Fruit fly (Drosophila melanogaster) whole organism, embryonic: ENCODE results near the gene slp1.

Experiments used
- Awh ChIP-seq: fragments of 200-800 bp; sonication (Bioruptor generic); IDR thresholded peaks from 2 replicates; pipeline ENCODE4, ENCODE4 v1.3.6; 2022; ENCODE audit warnings: missing biosample characterization, missing genetic modification characterization
- CG10267 ChIP-seq: fragments of 200-800 bp; sonication (Bioruptor generic); optimal IDR thresholded peaks from 2 replicates; lab custom pipeline; 2018; ENCODE audit warnings: missing biosample characterization, mild to moderate bottlenecking, missing genetic modification characterization, moderate library complexity
- CG10462 ChIP-seq: fragments of 200-800 bp; sonication (Bioruptor generic); optimal IDR thresholded peaks from 2 replicates; lab custom pipeline; 2016; ENCODE audit warnings: missing biosample characterization, missing genetic modification characterization
- CG13775 ChIP-seq: fragments of 200-800 bp; sonication (Bioruptor generic); optimal IDR thresholded peaks from 3 replicates; lab custom pipeline; 2017; ENCODE audit warnings: missing biosample characterization, mild to moderate bottlenecking, missing genetic modification characterization
- CG14441 ChIP-seq: fragments of 200-800 bp; sonication (Bioruptor generic); IDR thresholded peaks from 2 replicates; pipeline ENCODE4 v1.3.6; 2022; ENCODE audit warnings: missing biosample characterization, missing genetic modification characterization
- CG14710 ChIP-seq: fragments of 200-800 bp; sonication (Bioruptor generic); optimal IDR thresholded peaks from 3 replicates; lab custom pipeline; 2019; ENCODE audit warnings: missing biosample characterization, mild to moderate bottlenecking, missing genetic modification characterization, moderate library complexity
- CG15479 ChIP-seq: fragments of 200-800 bp; sonication (Bioruptor generic); optimal IDR thresholded peaks from 3 replicates; lab custom pipeline; 2019; ENCODE audit warnings: missing biosample characterization, mild to moderate bottlenecking, missing genetic modification characterization, moderate library complexity
- CG15601 ChIP-seq: fragments of 200-800 bp; sonication (Bioruptor generic); optimal IDR thresholded peaks from 3 replicates; lab custom pipeline; 2019; ENCODE audit warnings: missing biosample characterization, mild to moderate bottlenecking, missing genetic modification characterization, moderate library complexity
- CG1603 ChIP-seq: fragments of 200-800 bp; sonication (Bioruptor generic); optimal IDR thresholded peaks from 2 replicates; lab custom pipeline; 2019; ENCODE audit warnings: missing biosample characterization, mild to moderate bottlenecking, missing genetic modification characterization, moderate library complexity
- CG16815 ChIP-seq: fragments of 200-800 bp; sonication (Bioruptor generic); optimal IDR thresholded peaks from 3 replicates; lab custom pipeline; 2017; ENCODE audit warnings: missing biosample characterization, mild to moderate bottlenecking, missing genetic modification characterization
- CG17385 ChIP-seq: fragments of 200-800 bp; sonication (Bioruptor generic); optimal IDR thresholded peaks from 3 replicates; lab custom pipeline; 2018; ENCODE audit warnings: missing biosample characterization, mild to moderate bottlenecking, missing genetic modification characterization
- CG17568 ChIP-seq: fragments of 200-800 bp; sonication (Bioruptor generic); optimal IDR thresholded peaks from 2 replicates; lab custom pipeline; 2018; ENCODE audit warnings: missing biosample characterization, mild to moderate bottlenecking, missing genetic modification characterization, moderate library complexity
- CG18011 ChIP-seq: fragments of 200-800 bp; sonication (Bioruptor generic); optimal IDR thresholded peaks from 2 replicates; lab custom pipeline; 2017; ENCODE audit warnings: missing biosample characterization, missing genetic modification characterization, mild to moderate bottlenecking, moderate library complexity, missing genotype
- CG2712 ChIP-seq: fragments of 200-800 bp; optimal IDR thresholded peaks from 3 replicates; lab custom pipeline; 2019; ENCODE audit warnings: missing biosample characterization, mild to moderate bottlenecking, missing genetic modification characterization, moderate library complexity
- CG30020 ChIP-seq: fragments of 200-800 bp; optimal IDR thresholded peaks from 2 replicates; lab custom pipeline; 2019; ENCODE audit warnings: missing biosample characterization, mild to moderate bottlenecking, missing genetic modification characterization, moderate library complexity
- CG3065 ChIP-seq: fragments of 200-800 bp; sonication (Bioruptor generic); optimal IDR thresholded peaks from 2 replicates; lab custom pipeline; 2016; ENCODE audit warnings: missing biosample characterization, missing genetic modification characterization
- CG6272 ChIP-seq: fragments of 200-800 bp; sonication (Bioruptor generic); IDR thresholded peaks from 2 replicates; pipeline ENCODE4 v1.3.6; 2022; ENCODE audit warnings: missing biosample characterization, missing genetic modification characterization
- CG7357 ChIP-seq: fragments of 200-800 bp; sonication (Bioruptor generic); IDR thresholded peaks from 3 replicates; pipeline ENCODE4 v1.3.6; 2022; ENCODE audit warnings: missing biosample characterization, missing genetic modification characterization
- CG7786 ChIP-seq: fragments of 200-800 bp; sonication (Bioruptor generic); optimal IDR thresholded peaks from 2 replicates; lab custom pipeline; 2016; ENCODE audit warnings: missing biosample characterization, missing genetic modification characterization
- CG8944 ChIP-seq: fragments of 200-800 bp; sonication (Bioruptor generic); optimal IDR thresholded peaks from 3 replicates; lab custom pipeline; 2016; ENCODE audit warnings: missing biosample characterization, missing genetic modification characterization
- CrebB ChIP-seq: fragments of 200-800 bp; sonication (Bioruptor generic); optimal IDR thresholded peaks from 3 replicates; lab custom pipeline; 2018; ENCODE audit warnings: missing biosample characterization, mild to moderate bottlenecking, missing genetic modification characterization
- Drgx ChIP-seq: fragments of 200-800 bp; sonication (Bioruptor generic); IDR thresholded peaks from 2 replicates; pipeline ENCODE4 v1.3.6; 2022; ENCODE audit warnings: missing biosample characterization, missing genetic modification characterization
- E2f2 ChIP-seq: fragments of 200-800 bp; sonication (Bioruptor generic); IDR thresholded peaks from 2 replicates; pipeline ENCODE4 v1.3.6; 2022; ENCODE audit warnings: missing biosample characterization, missing genetic modification characterization
- Ets65A ChIP-seq: fragments of 200-800 bp; sonication (Bioruptor generic); peaks from one replicate; lab custom pipeline; 2016; ENCODE audit warnings: missing biosample characterization, missing genetic modification characterization
- Hand ChIP-seq: fragments of 200-800 bp; sonication (Bioruptor generic); optimal IDR thresholded peaks from 2 replicates; lab custom pipeline; 2017; ENCODE audit warnings: mild to moderate bottlenecking, missing biosample characterization, missing genetic modification reagents, missing genetic modification characterization
- HmgD ChIP-seq: fragments of 200-800 bp; sonication (Bioruptor generic); optimal IDR thresholded peaks from 3 replicates; lab custom pipeline; 2016; ENCODE audit warnings: missing biosample characterization, missing genetic modification characterization
- Hmx ChIP-seq: fragments of 200-800 bp; sonication (Bioruptor generic); optimal IDR thresholded peaks from 2 replicates; lab custom pipeline; 2016; ENCODE audit warnings: missing biosample characterization, missing genetic modification characterization
- Lhr ChIP-seq: fragments of 200-800 bp; sonication (Bioruptor generic); optimal IDR thresholded peaks from 3 replicates; lab custom pipeline; 2017; ENCODE audit warnings: mild to moderate bottlenecking, missing biosample characterization, missing genetic modification reagents, missing genetic modification characterization
- Mad ChIP-seq: fragments of 200-800 bp; sonication (Bioruptor generic); optimal IDR thresholded peaks from 2 replicates; lab custom pipeline; 2016; ENCODE audit warnings: missing biosample characterization, missing genetic modification characterization
- Nf-YA ChIP-seq: fragments of 200-800 bp; sonication (Bioruptor generic); IDR thresholded peaks from 2 replicates; pipeline ENCODE4 v1.3.6; 2022; ENCODE audit warnings: missing biosample characterization, missing genetic modification characterization
- Ravus ChIP-seq: fragments of 200-800 bp; sonication (Bioruptor generic); IDR thresholded peaks from 2 replicates; pipeline ENCODE4 v1.3.6; 2022; ENCODE audit warnings: missing biosample characterization, missing genetic modification characterization
- Six4 ChIP-seq: fragments of 200-800 bp; sonication (Bioruptor generic); optimal IDR thresholded peaks from 2 replicates; lab custom pipeline; 2016; ENCODE audit warnings: missing biosample characterization, missing genetic modification characterization
- Tbp ChIP-seq: fragments of >200 bp; optimal IDR thresholded peaks from 2 replicates; lab custom pipeline; 2018; ENCODE audit warnings: missing biosample characterization, missing genetic modification characterization
- abd-A ChIP-seq: fragments of 200-800 bp; sonication (Bioruptor generic); optimal IDR thresholded peaks from 3 replicates; lab custom pipeline; 2019; ENCODE audit warnings: missing biosample characterization, mild to moderate bottlenecking, missing genetic modification characterization, moderate library complexity
- corto ChIP-seq: fragments of 200-800 bp; sonication (Bioruptor generic); optimal IDR thresholded peaks from 2 replicates; lab custom pipeline; 2016; ENCODE audit warnings: missing biosample characterization, mild to moderate bottlenecking, missing genetic modification characterization, moderate library complexity
- crol ChIP-seq: fragments of 200-800 bp; sonication (Bioruptor generic); IDR thresholded peaks from 2 replicates; pipeline ENCODE4 v1.3.6; 2022; ENCODE audit warnings: missing biosample characterization, missing genetic modification characterization
- fru ChIP-seq: fragments of >200 bp; optimal IDR thresholded peaks from 2 replicates; lab custom pipeline; 2017
- hkb ChIP-seq, 2 experiments: fragments of 200-800 bp in 1 of 2; fragments of >200 bp in 1 of 2; sonication (Bioruptor generic) in 1 of 2; IDR thresholded peaks in 1 of 2; optimal IDR thresholded peaks in 1 of 2; 2 replicates each; pipeline versions ENCODE4 v1.3.6 to Lab custom; 2017 to 2022; ENCODE audit warnings: missing biosample characterization in 1 of 2, missing genetic modification characterization in 1 of 2
- jumu ChIP-seq: fragments of 200-800 bp; sonication (Bioruptor generic); optimal IDR thresholded peaks from 3 replicates; lab custom pipeline; 2016; ENCODE audit warnings: missing biosample characterization, missing genetic modification characterization
- kah ChIP-seq: fragments of 200-800 bp; sonication (Bioruptor generic); optimal IDR thresholded peaks from 2 replicates; lab custom pipeline; 2018; ENCODE audit warnings: missing biosample characterization, mild to moderate bottlenecking, missing genetic modification characterization
- kay ChIP-seq: fragments of 200-800 bp; sonication (Bioruptor generic); optimal IDR thresholded peaks from 2 replicates; lab custom pipeline; 2016; ENCODE audit warnings: missing biosample characterization, missing genetic modification characterization
- onecut ChIP-seq: fragments of 200-800 bp; sonication (Bioruptor generic); IDR thresholded peaks from 2 replicates; pipeline ENCODE4 v1.3.6; 2022; ENCODE audit warnings: missing biosample characterization, missing genetic modification characterization
- otp ChIP-seq: fragments of 200-800 bp; sonication (Bioruptor generic); IDR thresholded peaks from 3 replicates; pipeline ENCODE4, ENCODE4 v1.3.6; 2022; ENCODE audit warnings: missing biosample characterization, missing genetic modification characterization
- peb ChIP-seq: fragments of 200-800 bp; sonication (Bioruptor generic); IDR thresholded peaks from 2 replicates; pipeline ENCODE4 v1.3.6; 2022; ENCODE audit warnings: missing biosample characterization, missing genetic modification characterization
- pfk ChIP-seq: fragments of 200-800 bp; sonication (Bioruptor generic); optimal IDR thresholded peaks from 2 replicates; lab custom pipeline; 2018; ENCODE audit warnings: missing biosample characterization, mild to moderate bottlenecking, missing genetic modification characterization, moderate library complexity
- pros ChIP-seq: fragments of 200-800 bp; sonication (Bioruptor generic); optimal IDR thresholded peaks from 3 replicates; lab custom pipeline; 2019; ENCODE audit warnings: missing biosample characterization, mild to moderate bottlenecking, missing genetic modification characterization, moderate library complexity
- pum ChIP-seq: fragments of 200-800 bp; sonication (Bioruptor generic); optimal IDR thresholded peaks from 2 replicates; lab custom pipeline; 2016; ENCODE audit warnings: missing biosample characterization, missing genetic modification characterization
- run ChIP-seq: fragments of 200-800 bp; sonication (Bioruptor generic); optimal IDR thresholded peaks from 3 replicates; lab custom pipeline; 2018; ENCODE audit warnings: missing biosample characterization, mild to moderate bottlenecking, missing genetic modification characterization
- slp2 ChIP-seq: fragments of 200-800 bp; sonication (Bioruptor generic); optimal IDR thresholded peaks from 2 replicates; lab custom pipeline; 2016; ENCODE audit warnings: missing biosample characterization, missing genetic modification characterization
- sob ChIP-seq: fragments of 200-800 bp; sonication (Bioruptor generic); IDR thresholded peaks from 2 replicates; pipeline ENCODE4 v1.3.6; 2022; ENCODE audit warnings: missing biosample characterization, missing genetic modification characterization
- zf30C ChIP-seq: fragments of 200-800 bp; sonication (Bioruptor generic); optimal IDR thresholded peaks from 3 replicates; lab custom pipeline; 2018; ENCODE audit warnings: missing biosample characterization, mild to moderate bottlenecking, missing genetic modification characterization
- zfh1 ChIP-seq: fragments of 200-800 bp; sonication (Bioruptor generic); IDR thresholded peaks from 3 replicates; pipeline ENCODE4 v1.3.6; 2022; ENCODE audit warnings: missing biosample characterization, missing genetic modification characterization

Gene slp1

DNA sequence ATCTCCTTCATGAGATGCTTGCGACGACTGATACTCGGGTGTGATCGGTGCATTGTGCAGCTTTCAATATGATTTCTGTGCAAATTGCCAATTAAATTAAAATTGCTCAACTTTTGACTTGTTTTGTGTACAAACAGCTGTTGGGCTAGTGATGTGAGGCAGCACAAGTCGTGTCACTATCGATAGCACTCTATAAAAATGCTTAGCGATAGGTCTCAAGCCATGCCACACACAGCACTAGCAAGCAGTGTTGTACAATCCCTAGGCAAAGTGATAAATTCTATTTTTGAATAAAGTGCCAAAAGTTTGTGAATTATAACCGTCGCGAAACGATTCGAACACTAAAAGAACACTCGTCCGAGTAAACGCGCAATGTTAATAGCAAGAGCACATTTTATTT is 46.8 kb downstream of the slp1 start, which contains the start of gene CG31957 (continued):
- TF ChIP-seq CG3065 (GFP tag; lab: Kevin White, UChicago) (no peak), zfh1 (peak; percentile 63; the same call in 1 of the 3 replicates), CG15601 (tag; lab: Kevin White, UChicago) (no peak), Hand (GFP tag; lab: Kevin White, UChicago) (no peak), kay (GFP tag; lab: Kevin White, UChicago) (no peak), Mad (GFP tag; lab: Kevin White, UChicago) (peak; percentile 57), CG16815 (GFP tag; lab: Kevin White, UChicago) (no peak), HmgD (peak; percentile 87), fru (lab: Kevin White, UChicago) (no peak), Awh (GFP tag; lab: Robert Waterston, UW) (no peak), Six4 (GFP tag; lab: Kevin White, UChicago) (no peak), Ravus (GFP tag; lab: Robert Waterston, UW) (no peak), hkb (optimal IDR thresholded peaks at IDR 0.05; lab: Kevin White, UChicago) (peak; percentile 54), hkb (GFP tag; IDR thresholded peaks at IDR 0.05; lab: Robert Waterston, UW) (peak; percentile 31; the same call in 1 of the 2 replicates), Hmx (GFP tag; lab: Kevin White, UChicago) (no peak), CG30020 (no peak), pfk (GFP tag; lab: Kevin White, UChicago) (no peak), run (tag; lab: Kevin White, UChicago) (no peak), abd-A (tag; lab: Kevin White, UChicago) (no peak), CG14441 (GFP tag; lab: Robert Waterston, UW) (peak; percentile 34; the same call in 1 of the 2 replicates), Tbp (GFP tag; lab: Kevin White, UChicago) (no peak), kah (no peak), pros (no peak), CG7786 (GFP tag; lab: Kevin White, UChicago) (peak; percentile 80), Lhr (GFP tag; lab: Kevin White, UChicago) (peak; percentile 67), CG10462 (GFP tag; lab: Kevin White, UChicago) (no peak), peb (GFP tag; lab: Robert Waterston, UW) (no peak), Drgx (no peak), onecut (GFP tag; lab: Robert Waterston, UW) (no peak), Nf-YA (GFP tag; lab: Robert Waterston, UW) (no peak), CG18011 (GFP tag; lab: Kevin White, UChicago) (peak; percentile 21), CG17568 (GFP tag; lab: Kevin White, UChicago) (no peak), corto (no peak), otp (GFP tag; lab: Robert Waterston, UW) (no peak), Ets65A (peak; percentile 91), CG8944 (peak; percentile 62), CG6272 (GFP tag; lab: Robert Waterston, UW) (peak; percentile 64), CG10267 (tag; lab: Kevin White, UChicago) (peak; percentile 95), CG2712 (tag; lab: Kevin White, UChicago) (peak; percentile 27), slp2 (GFP tag; lab: Kevin White, UChicago) (peak; percentile 1), CrebB (tag; lab: Kevin White, UChicago) (peak; percentile 50), pum (peak; percentile 46), CG14710 (peak; percentile 31), CG1603 (tag; lab: Kevin White, UChicago) (peak; percentile 87), sob (peak; percentile 89), CG7357 (GFP tag; lab: Robert Waterston, UW) (no peak), zf30C (GFP tag; lab: Kevin White, UChicago) (no peak), jumu (GFP tag; lab: Kevin White, UChicago) (peak; percentile 85), CG17385 (no peak), E2f2 (GFP tag; lab: Robert Waterston, UW) (peak; percentile 87), CG15479 (GFP tag; lab: Kevin White, UChicago) (no peak), CG13775 (GFP tag; lab: Kevin White, UChicago) (peak; percentile 24), crol (GFP tag; lab: Robert Waterston, UW) (no peak)
